Fruit fly (Drosophila melanogaster): ENCODE results near the gene CG13721.

The CG13721 gene

dm6 chr3L:4463773-4464301 is 33.7 kb downstream of the CG13721 start, which contains the start of gene CG15024:
Gene CG15024 (minus strand): TSS chr3L:4463823.
- no peak for TF ChIP-seq CG32121 (GFP tag; IDR thresholded peaks at IDR 0.05)
- TF ChIP-seq CG10348 (GFP tag; IDR thresholded peaks at IDR 0.05): no peak
- no peak for TF ChIP-seq Pif1A (GFP tag; optimal IDR thresholded peaks at IDR 0.05)
- no peak for TF ChIP-seq D1 (tag; optimal IDR thresholded peaks at IDR 0.05)
- no peak for TF ChIP-seq CG8301 (tag; optimal IDR thresholded peaks at IDR 0.05)
- TF ChIP-seq CG12605 (GFP tag; IDR thresholded peaks at IDR 0.05): no peak
- TF ChIP-seq CG9948 (tag; optimal IDR thresholded peaks at IDR 0.05): no peak
- no peak for TF ChIP-seq CG8159 (tag; optimal IDR thresholded peaks at IDR 0.05)
- no peak for TF ChIP-seq Pif1B (GFP tag; optimal IDR thresholded peaks at IDR 0.05)
- no peak for TF ChIP-seq CG17806 (tag; optimal IDR thresholded peaks at IDR 0.05)
- TF ChIP-seq Snoo (tag; optimal IDR thresholded peaks at IDR 0.05): no peak
- no peak for TF ChIP-seq EcR (GFP tag; optimal IDR thresholded peaks at IDR 0.05)
- no peak for TF ChIP-seq CG4496 (GFP tag; IDR thresholded peaks at IDR 0.05)
- TF ChIP-seq gl (tag; optimal IDR thresholded peaks at IDR 0.05): no peak
- TF ChIP-seq Ets98B (GFP tag; IDR thresholded peaks at IDR 0.05): no peak
- TF ChIP-seq CG34367 (tag; optimal IDR thresholded peaks at IDR 0.05): no peak

- TF ChIP-seq Ets98B (GFP tag; IDR thresholded peaks at IDR 0.05): no peak
- TF ChIP-seq CG14655 (GFP tag; optimal IDR thresholded peaks at IDR 0.05): peak; percentile 12
- TF ChIP-seq EcR (GFP tag; optimal IDR thresholded peaks at IDR 0.05): no peak
Measured at dm6 chr3L:4461454-4462045, 36.0 kb downstream of the CG13721 start, which contains the start of gene CG15023. Gene CG15023 (minus strand): TSS chr3L:4461504.

dm6 chr3L:4460307-4461088 is 37.1 kb downstream of the CG13721 start, which contains the start of gene CG15022:
Gene CG15022 (minus strand): TSS chr3L:4460317.
- TF ChIP-seq EcR (GFP tag; optimal IDR thresholded peaks at IDR 0.05): no peak
- TF ChIP-seq CG4496 (GFP tag; IDR thresholded peaks at IDR 0.05): no peak
- no peak for TF ChIP-seq rn (GFP tag; IDR thresholded peaks at IDR 0.05)
- no peak for TF ChIP-seq Ets98B (GFP tag; IDR thresholded peaks at IDR 0.05)
- TF ChIP-seq CG13204 (GFP tag; optimal IDR thresholded peaks at IDR 0.05): no peak
- TF ChIP-seq fd96Ca (GFP tag; IDR thresholded peaks at IDR 0.05): no peak
- TF ChIP-seq CG34367 (tag; optimal IDR thresholded peaks at IDR 0.05): no peak
- TF ChIP-seq CG14655 (GFP tag; optimal IDR thresholded peaks at IDR 0.05): no peak
- TF ChIP-seq CG32121 (GFP tag; IDR thresholded peaks at IDR 0.05): no peak
- TF ChIP-seq CG8159 (tag; optimal IDR thresholded peaks at IDR 0.05): no peak
- TF ChIP-seq CG8301 (tag; optimal IDR thresholded peaks at IDR 0.05): no peak
- no peak for TF ChIP-seq CG10348 (GFP tag; IDR thresholded peaks at IDR 0.05)
- TF ChIP-seq Snoo (tag; optimal IDR thresholded peaks at IDR 0.05): no peak
- no peak for TF ChIP-seq D1 (tag; optimal IDR thresholded peaks at IDR 0.05)

dm6 chr3L:4458063-4458462 is 39.5 kb downstream of the CG13721 start, which contains the start of gene CG11345:
Gene CG11345 (minus strand): TSS chr3L:4458163.
- no peak for TF ChIP-seq CG12605 (GFP tag; IDR thresholded peaks at IDR 0.05)
- TF ChIP-seq CG34367 (tag; optimal IDR thresholded peaks at IDR 0.05): no peak
- no peak for TF ChIP-seq CG10348 (GFP tag; IDR thresholded peaks at IDR 0.05)
- no peak for TF ChIP-seq EcR (GFP tag; optimal IDR thresholded peaks at IDR 0.05)
- TF ChIP-seq CG13204 (GFP tag; optimal IDR thresholded peaks at IDR 0.05): no peak
- no peak for TF ChIP-seq CG8159 (tag; optimal IDR thresholded peaks at IDR 0.05)
- no peak for TF ChIP-seq CG15710 (tag; optimal IDR thresholded peaks at IDR 0.05)
- no peak for TF ChIP-seq CG32121 (GFP tag; IDR thresholded peaks at IDR 0.05)
- TF ChIP-seq fd96Ca (GFP tag; IDR thresholded peaks at IDR 0.05): no peak
- no peak for TF ChIP-seq Pif1A (GFP tag; optimal IDR thresholded peaks at IDR 0.05)

dm6 chr3L:4447229-4447628 is 50.3 kb downstream of the CG13721 start:
- TF ChIP-seq CG8159 (tag; optimal IDR thresholded peaks at IDR 0.05) (no peak), CG12605 (GFP tag; IDR thresholded peaks at IDR 0.05) (no peak), CG17806 (tag; optimal IDR thresholded peaks at IDR 0.05) (no peak), CG8301 (tag; optimal IDR thresholded peaks at IDR 0.05) (no peak), gl (tag; optimal IDR thresholded peaks at IDR 0.05) (no peak), Pif1B (GFP tag; optimal IDR thresholded peaks at IDR 0.05) (no peak), CG13204 (GFP tag; optimal IDR thresholded peaks at IDR 0.05) (no peak), CG34367 (tag; optimal IDR thresholded peaks at IDR 0.05) (no peak), fd96Ca (GFP tag; IDR thresholded peaks at IDR 0.05) (no peak), CG4496 (GFP tag; IDR thresholded peaks at IDR 0.05) (no peak), CG15710 (tag; optimal IDR thresholded peaks at IDR 0.05) (no peak), Snoo (tag; optimal IDR thresholded peaks at IDR 0.05) (no peak), Ets98B (GFP tag; IDR thresholded peaks at IDR 0.05) (no peak), CG9948 (tag; optimal IDR thresholded peaks at IDR 0.05) (no peak), CG10348 (GFP tag; IDR thresholded peaks at IDR 0.05) (no peak), rn (GFP tag; IDR thresholded peaks at IDR 0.05) (no peak), EcR (GFP tag; optimal IDR thresholded peaks at IDR 0.05) (no peak), CG14655 (GFP tag; optimal IDR thresholded peaks at IDR 0.05) (no peak), D1 (tag; optimal IDR thresholded peaks at IDR 0.05) (no peak), Pif1A (GFP tag; optimal IDR thresholded peaks at IDR 0.05) (no peak)

Measured in whole organism, pupa.